Fruit fly (Drosophila melanogaster) whole organism, embryonic: ENCODE data around the gene CG13022.

ENCODE experiments used
- Antp ChIP-seq: fragments of 200-800 bp; sonication (Bioruptor generic); optimal IDR thresholded peaks from 3 replicates; lab custom pipeline; 2016; ENCODE audit warnings: missing biosample characterization, missing genetic modification characterization
- BEAF-32 ChIP-seq: fragments of 200-800 bp; sonication (Bioruptor generic); optimal IDR thresholded peaks from 3 replicates; lab custom pipeline; 2017; ENCODE audit warnings: missing biosample characterization, missing genetic modification characterization, mild to moderate bottlenecking, moderate library complexity, missing genetic modification reagents
- Bdp1 ChIP-seq: fragments of 200-800 bp; sonication (Bioruptor generic); optimal IDR thresholded peaks from 3 replicates; lab custom pipeline; 2016; ENCODE audit warnings: missing biosample characterization, missing genetic modification characterization
- CG11093 ChIP-seq: fragments of 200-800 bp; sonication (Bioruptor generic); IDR thresholded peaks from 3 replicates; pipeline ENCODE4 v1.3.6; 2022; ENCODE audit warnings: missing biosample characterization, missing genetic modification characterization
- CG11456 ChIP-seq: fragments of 200-800 bp; sonication (Bioruptor generic); IDR thresholded peaks from 3 replicates; pipeline ENCODE4 v1.3.6; 2022; ENCODE audit warnings: missing biosample characterization, missing genetic modification characterization
- CG12219 ChIP-seq: fragments of 200-800 bp; sonication (Bioruptor generic); optimal IDR thresholded peaks from 3 replicates; lab custom pipeline; 2018; ENCODE audit warnings: missing biosample characterization, mild to moderate bottlenecking, missing genetic modification characterization
- CG12744 ChIP-seq: fragments of 200-800 bp; sonication (Bioruptor generic); optimal IDR thresholded peaks from 2 replicates; lab custom pipeline; 2016; ENCODE audit warnings: missing biosample characterization, missing genetic modification characterization
- CG13287 ChIP-seq: fragments of 200-800 bp; sonication (Bioruptor generic); IDR thresholded peaks from 2 replicates; pipeline ENCODE4 v1.3.6; 2022; ENCODE audit warnings: missing biosample characterization, missing genetic modification characterization; ENCODE audit not compliant: partially characterized antibody
- CG14014 ChIP-seq: fragments of 200-800 bp; sonication (Bioruptor generic); IDR thresholded peaks from 2 replicates; pipeline ENCODE4 v1.3.6; 2022; ENCODE audit warnings: missing biosample characterization, missing genetic modification characterization
- CG16813 ChIP-seq: fragments of 200-800 bp; sonication (Bioruptor generic); IDR thresholded peaks from 3 replicates; pipeline ENCODE4 v1.3.6; 2022; ENCODE audit warnings: missing biosample characterization, missing genetic modification characterization; ENCODE audit not compliant: partially characterized antibody
- CG18011 ChIP-seq: fragments of 200-800 bp; sonication (Bioruptor generic); optimal IDR thresholded peaks from 2 replicates; lab custom pipeline; 2017; ENCODE audit warnings: missing biosample characterization, missing genetic modification characterization, mild to moderate bottlenecking, moderate library complexity, missing genotype
- CG2129 ChIP-seq: fragments of 200-800 bp; sonication (Bioruptor generic); IDR thresholded peaks from 2 replicates; pipeline ENCODE4 v1.3.6; 2022; ENCODE audit warnings: missing biosample characterization, missing genetic modification characterization; ENCODE audit not compliant: partially characterized antibody
- CG31388 ChIP-seq: fragments of 200-800 bp; sonication (Bioruptor generic); optimal IDR thresholded peaks from 2 replicates; lab custom pipeline; 2016; ENCODE audit warnings: missing biosample characterization, missing genetic modification characterization
- CG32772 ChIP-seq: fragments of 200-800 bp; sonication (Bioruptor generic); IDR thresholded peaks from 2 replicates; pipeline ENCODE4 v1.3.6; 2022; ENCODE audit warnings: missing biosample characterization, missing genetic modification characterization
- CG42726 ChIP-seq: fragments of 200-800 bp; sonication (Bioruptor generic); IDR thresholded peaks from 2 replicates; pipeline ENCODE4 v1.3.6; 2022; ENCODE audit warnings: missing biosample characterization, missing genetic modification characterization; ENCODE audit not compliant: partially characterized antibody
- CG7357 ChIP-seq: fragments of 200-800 bp; sonication (Bioruptor generic); IDR thresholded peaks from 3 replicates; pipeline ENCODE4 v1.3.6; 2022; ENCODE audit warnings: missing biosample characterization, missing genetic modification characterization
- Deaf1 ChIP-seq: fragments of 200-800 bp; optimal IDR thresholded peaks from 3 replicates; lab custom pipeline; 2019; ENCODE audit warnings: missing biosample characterization, mild to moderate bottlenecking, missing genetic modification characterization, moderate library complexity
- Dek ChIP-seq: fragments of 200-800 bp; sonication (Bioruptor generic); optimal IDR thresholded peaks from 3 replicates; lab custom pipeline; 2019; ENCODE audit warnings: missing biosample characterization, mild to moderate bottlenecking, missing genetic modification characterization, moderate library complexity
- Dfd ChIP-seq, 2 experiments: fragments of >200 bp; optimal IDR thresholded peaks; 2 replicates each; lab custom pipeline; 2017; ENCODE audit warnings: missing biosample characterization in 2 of 2, missing genetic modification characterization in 2 of 2
- Dll ChIP-seq: fragments of 200-800 bp; sonication (Bioruptor generic); IDR thresholded peaks from 4 replicates; pipeline ENCODE4 v1.3.6; 2022; ENCODE audit warnings: missing biosample characterization, missing genetic modification characterization; ENCODE audit not compliant: partially characterized antibody
- Drgx ChIP-seq: fragments of 200-800 bp; sonication (Bioruptor generic); IDR thresholded peaks from 2 replicates; pipeline ENCODE4 v1.3.6; 2022; ENCODE audit warnings: missing biosample characterization, missing genetic modification characterization
- E2f1 ChIP-seq: fragments of 200-800 bp; sonication (Bioruptor generic); IDR thresholded peaks from 2 replicates; pipeline ENCODE4 v1.3.6; 2022; ENCODE audit warnings: missing biosample characterization, missing genetic modification characterization
- Elba2 ChIP-seq: fragments of 200-800 bp; sonication (Bioruptor generic); optimal IDR thresholded peaks from 3 replicates; lab custom pipeline; 2016; ENCODE audit warnings: missing biosample characterization, missing genetic modification characterization
- H15 ChIP-seq: fragments of 200-800 bp; sonication (Bioruptor generic); IDR thresholded peaks from 3 replicates; pipeline ENCODE4 v1.3.6; 2022; ENCODE audit warnings: missing biosample characterization, missing genetic modification characterization
- HLH3B ChIP-seq: fragments of 200-800 bp; sonication (Bioruptor generic); IDR thresholded peaks from 2 replicates; pipeline ENCODE4 v1.3.6; 2022; ENCODE audit warnings: missing biosample characterization, missing genetic modification characterization
- HmgZ ChIP-seq: fragments of 200-800 bp; sonication (Bioruptor generic); optimal IDR thresholded peaks from 2 replicates; lab custom pipeline; 2018; ENCODE audit warnings: missing biosample characterization, mild to moderate bottlenecking, missing genetic modification characterization
- Jarid2 ChIP-seq: fragments of 200-800 bp; sonication (Bioruptor generic); optimal IDR thresholded peaks from 3 replicates; lab custom pipeline; 2017; ENCODE audit warnings: mild to moderate bottlenecking, missing biosample characterization, missing genetic modification reagents, missing genetic modification characterization
- Mad ChIP-seq: fragments of 200-800 bp; sonication (Bioruptor generic); optimal IDR thresholded peaks from 2 replicates; lab custom pipeline; 2016; ENCODE audit warnings: missing biosample characterization, missing genetic modification characterization
- Oaz ChIP-seq: fragments of 200-800 bp; sonication (Bioruptor generic); IDR thresholded peaks from 2 replicates; pipeline ENCODE4 v1.3.6; 2022; ENCODE audit warnings: missing biosample characterization, missing genetic modification characterization
- Opbp ChIP-seq: fragments of 200-800 bp; sonication (Bioruptor generic); IDR thresholded peaks from 3 replicates; pipeline ENCODE4 v1.3.6; 2022; ENCODE audit warnings: missing biosample characterization, missing genetic modification characterization; ENCODE audit not compliant: partially characterized antibody
- ase ChIP-seq: fragments of 200-800 bp; sonication (Bioruptor generic); IDR thresholded peaks from 3 replicates; pipeline ENCODE4 v1.3.6; 2022; ENCODE audit warnings: missing biosample characterization, missing genetic modification characterization
- chif ChIP-seq, 2 experiments: fragments of 200-800 bp; sonication (Bioruptor generic); optimal IDR thresholded peaks; 3 replicates each; lab custom pipeline; 2016; ENCODE audit warnings: missing biosample characterization in 2 of 2, missing genetic modification characterization in 2 of 2
- chm ChIP-seq: fragments of 200-800 bp; sonication (Bioruptor generic); IDR thresholded peaks from 2 replicates; pipeline ENCODE4 v1.3.6; 2022; ENCODE audit warnings: missing biosample characterization, missing genetic modification characterization
- crol ChIP-seq: fragments of 200-800 bp; sonication (Bioruptor generic); IDR thresholded peaks from 2 replicates; pipeline ENCODE4 v1.3.6; 2022; ENCODE audit warnings: missing biosample characterization, missing genetic modification characterization
- cwo ChIP-seq: fragments of 200-800 bp; sonication (Bioruptor generic); optimal IDR thresholded peaks from 3 replicates; lab custom pipeline; 2017; ENCODE audit warnings: missing biosample characterization, missing genetic modification characterization, mild to moderate bottlenecking, moderate library complexity, missing genetic modification reagents
- eyg ChIP-seq: fragments of 200-800 bp; sonication (Bioruptor generic); optimal IDR thresholded peaks from 3 replicates; lab custom pipeline; 2016; ENCODE audit warnings: missing biosample characterization, missing genetic modification characterization
- gfzf ChIP-seq: fragments of 200-800 bp; sonication (Bioruptor generic); optimal IDR thresholded peaks from 2 replicates; lab custom pipeline; 2016; ENCODE audit warnings: missing biosample characterization, mild to moderate bottlenecking, missing genetic modification characterization, moderate library complexity
- gsb-n ChIP-seq: fragments of 200-800 bp; sonication (Bioruptor generic); optimal IDR thresholded peaks from 3 replicates; lab custom pipeline; 2018; ENCODE audit warnings: missing biosample characterization, mild to moderate bottlenecking, missing genetic modification characterization
- hkb ChIP-seq, 2 experiments: fragments of 200-800 bp in 1 of 2; fragments of >200 bp in 1 of 2; sonication (Bioruptor generic) in 1 of 2; IDR thresholded peaks in 1 of 2; optimal IDR thresholded peaks in 1 of 2; 2 replicates each; pipeline versions ENCODE4 v1.3.6 to Lab custom; 2017 to 2022; ENCODE audit warnings: missing biosample characterization in 1 of 2, missing genetic modification characterization in 1 of 2
- ken ChIP-seq: fragments of 200-800 bp; sonication (Bioruptor generic); IDR thresholded peaks from 3 replicates; pipeline ENCODE4 v1.3.6; 2022; ENCODE audit warnings: missing biosample characterization, missing genetic modification characterization
- lola ChIP-seq, 3 experiments: fragments of >200 bp in 2 of 3; fragments of 200-800 bp in 1 of 3; sonication (Bioruptor generic) in 1 of 3; optimal IDR thresholded peaks; 2 replicates each; lab custom pipeline; 2017 to 2019; ENCODE audit warnings: missing biosample characterization in 3 of 3, missing genetic modification characterization in 3 of 3, mild to moderate bottlenecking in 1 of 3, moderate library complexity in 1 of 3
- maf-S ChIP-seq: fragments of 200-800 bp; sonication (Bioruptor generic); optimal IDR thresholded peaks from 2 replicates; lab custom pipeline; 2016; ENCODE audit warnings: missing biosample characterization, missing genetic modification characterization
- nerfin-1 ChIP-seq: fragments of 200-800 bp; sonication (Bioruptor generic); optimal IDR thresholded peaks from 3 replicates; lab custom pipeline; 2019; ENCODE audit warnings: missing biosample characterization, mild to moderate bottlenecking, missing genetic modification characterization, moderate library complexity
- pnt ChIP-seq: fragments of 200-800 bp; sonication (Bioruptor generic); optimal IDR thresholded peaks from 3 replicates; lab custom pipeline; 2016; ENCODE audit warnings: missing biosample characterization, missing genetic modification characterization
- psq ChIP-seq: fragments of 200-800 bp; sonication (Bioruptor generic); optimal IDR thresholded peaks from 2 replicates; lab custom pipeline; 2017; ENCODE audit warnings: missing biosample characterization, missing genetic modification characterization
- sens-2 ChIP-seq: fragments of 200-800 bp; sonication (Bioruptor generic); IDR thresholded peaks from 2 replicates; pipeline ENCODE4 v1.3.6; 2022; ENCODE audit warnings: missing biosample characterization, missing genetic modification characterization
- slbo ChIP-seq: fragments of 200-800 bp; sonication (Bioruptor generic); IDR thresholded peaks from 2 replicates; pipeline ENCODE4 v1.3.6; 2022; ENCODE audit warnings: missing biosample characterization, missing genetic modification characterization
- tx ChIP-seq: fragments of 200-800 bp; sonication (Bioruptor generic); optimal IDR thresholded peaks from 2 replicates; lab custom pipeline; 2016; ENCODE audit warnings: missing biosample characterization, missing genetic modification characterization

Gene CG13022

dm6 chr3L:16975638-16976528 is 37.1 kb upstream of the CG13022 start (continued):
- no peak for TF ChIP-seq crol (GFP tag; lab: Robert Waterston, UW)
- no peak for TF ChIP-seq CG2129 (GFP tag; lab: Robert Waterston, UW)
- no peak for TF ChIP-seq CG11093 (GFP tag; lab: Robert Waterston, UW)
- peak; percentile 76; the same call in 1 of the 2 replicates for TF ChIP-seq chm
- TF ChIP-seq CG13287 (GFP tag; lab: Robert Waterston, UW), result peak; percentile 39; the same call in 1 of the 2 replicates
- TF ChIP-seq CG12744, result no peak
- no peak for TF ChIP-seq Dll
- TF ChIP-seq CG16813, result no peak
- TF ChIP-seq eyg, result no peak
- no peak for TF ChIP-seq CG32772 (GFP tag; lab: Robert Waterston, UW)
- TF ChIP-seq HLH3B (GFP tag; lab: Robert Waterston, UW), result no peak
- peak in 1 of 3 experiments; percentile 65 for TF ChIP-seq lola (GFP tag; optimal IDR thresholded peaks at IDR 0.05; lab: Kevin White, UChicago)
- TF ChIP-seq Oaz, result no peak
- TF ChIP-seq Jarid2 (GFP tag; lab: Kevin White, UChicago), result peak; percentile 84
- no peak for TF ChIP-seq Elba2
- no peak for TF ChIP-seq CG12219 (GFP tag; lab: Kevin White, UChicago)
- no peak for TF ChIP-seq cwo
- 0 out of 3 replicates have a peak, but pooled peaks have one; percentile 30 for TF ChIP-seq Opbp (GFP tag; lab: Robert Waterston, UW)
- TF ChIP-seq Drgx (GFP tag; lab: Robert Waterston, UW), result peak; percentile 34
- TF ChIP-seq tx (GFP tag; lab: Kevin White, UChicago), result no peak
- TF ChIP-seq CG7357 (GFP tag; lab: Robert Waterston, UW), result no peak
- TF ChIP-seq BEAF-32 (GFP tag; lab: Kevin White, UChicago), result no peak
- no peak for TF ChIP-seq H15 (GFP tag; lab: Robert Waterston, UW)
- TF ChIP-seq Bdp1 (GFP tag; lab: Kevin White, UChicago), result no peak
- no peak for TF ChIP-seq gfzf
- TF ChIP-seq gsb-n (tag; lab: Kevin White, UChicago), result no peak
- no peak for TF ChIP-seq CG11456 (GFP tag; lab: Robert Waterston, UW)
- TF ChIP-seq psq (GFP tag; lab: Kevin White, UChicago), result no peak
- no peak for TF ChIP-seq CG18011 (GFP tag; lab: Kevin White, UChicago)
- peak; percentile 76 for TF ChIP-seq Deaf1 (tag; lab: Kevin White, UChicago)
- no peak for TF ChIP-seq E2f1 (GFP tag; lab: Robert Waterston, UW)
- 0 out of 2 replicates have a peak, but pooled peaks have one; percentile 4 for TF ChIP-seq slbo (GFP tag; lab: Robert Waterston, UW)
- TF ChIP-seq nerfin-1 (tag; lab: Kevin White, UChicago), result no peak
- TF ChIP-seq ken (GFP tag; lab: Robert Waterston, UW), result 0 out of 3 replicates have a peak, but pooled peaks have one; percentile 24
- no peak for TF ChIP-seq CG31388 (GFP tag; lab: Kevin White, UChicago)
- no peak for TF ChIP-seq maf-S (GFP tag; lab: Kevin White, UChicago)
- no peak for TF ChIP-seq Dek
- TF ChIP-seq ase (GFP tag; lab: Robert Waterston, UW), result no peak
- TF ChIP-seq hkb (optimal IDR thresholded peaks at IDR 0.05; lab: Kevin White, UChicago), result no peak
- TF ChIP-seq hkb (GFP tag; IDR thresholded peaks at IDR 0.05; lab: Robert Waterston, UW), result peak; percentile 32; the same call in 1 of the 2 replicates
- no peak for TF ChIP-seq sens-2 (GFP tag; lab: Robert Waterston, UW)
- peak in 1 of 2 experiments; percentile 71 for TF ChIP-seq Dfd (GFP tag; optimal IDR thresholded peaks at IDR 0.05; lab: Kevin White, UChicago)
- TF ChIP-seq Antp (GFP tag; lab: Kevin White, UChicago), result no peak
- TF ChIP-seq Mad (GFP tag; lab: Kevin White, UChicago), result no peak
- TF ChIP-seq CG14014 (GFP tag; lab: Robert Waterston, UW), result no peak
- TF ChIP-seq pnt (GFP tag; lab: Kevin White, UChicago), result no peak
- no peak for TF ChIP-seq chif (GFP tag; optimal IDR thresholded peaks at IDR 0.05; lab: Kevin White, UChicago)
- no peak for TF ChIP-seq HmgZ
- 0 out of 2 replicates have a peak, but pooled peaks have one; percentile 14 for TF ChIP-seq CG42726 (GFP tag; lab: Robert Waterston, UW)
